Fruit fly (Drosophila melanogaster): ENCODE results near the gene CG42852.

Gene CG42852

DNA sequence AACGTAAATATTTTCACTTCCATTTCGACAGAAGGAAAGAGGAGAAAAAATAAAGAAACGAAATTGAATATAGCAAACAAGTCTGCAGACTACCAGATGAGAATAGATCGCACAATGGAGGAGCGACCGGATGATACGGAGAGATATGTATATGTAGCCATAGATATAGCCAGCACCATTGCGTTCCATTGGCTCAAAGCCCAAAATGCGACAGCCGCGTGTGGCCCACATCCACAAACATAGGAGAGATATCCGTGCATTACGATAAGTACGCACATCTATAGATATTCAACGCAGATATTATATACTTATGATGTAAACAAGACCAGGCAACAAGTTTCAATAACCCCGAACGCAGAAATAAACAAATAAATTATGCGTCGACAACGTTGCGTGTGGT lies 48.0 kb downstream of the CG42852 start:
- TF ChIP-seq CG8478 (optimal IDR thresholded peaks at IDR 0.05) = no peak
- no peak for TF ChIP-seq CTCF (optimal IDR thresholded peaks at IDR 0.05)

dm6 chr3L:16803708-16804350 lies 48.5 kb downstream of the CG42852 start:
- TF ChIP-seq CTCF (optimal IDR thresholded peaks at IDR 0.05) (no peak), CG8478 (optimal IDR thresholded peaks at IDR 0.05) (no peak)

DNA sequence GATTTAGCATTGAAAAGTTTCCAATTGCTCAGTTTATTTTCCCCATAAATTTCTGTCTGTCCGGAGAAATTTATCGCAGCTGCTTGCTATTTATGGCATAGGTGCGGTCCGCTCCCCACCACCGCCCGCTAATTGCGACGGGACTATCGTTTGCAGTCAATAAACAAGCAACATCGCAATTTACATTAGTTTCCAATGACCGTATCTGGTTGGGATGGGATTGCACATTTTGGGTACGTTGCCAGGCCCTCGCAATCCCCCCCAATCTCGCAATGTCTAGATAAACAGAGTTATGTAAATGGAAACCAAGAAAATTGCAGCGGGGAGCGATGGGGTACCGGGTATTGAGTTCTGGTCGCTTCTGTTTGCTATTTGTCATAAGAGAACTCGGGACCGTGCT lies 49.3 kb downstream of the CG42852 start, which contains the start of gene nudC:
nudC (plus strand) TSS at position 368 of the 400 bp plus-strand sequence.
- TF ChIP-seq CTCF (optimal IDR thresholded peaks at IDR 0.05) = no peak
- TF ChIP-seq CG8478 (optimal IDR thresholded peaks at IDR 0.05) = no peak
